Worm (Caenorhabditis elegans) whole organism, late embryonic: ENCODE measurements around the gene sre-29.

Source experiments
- K02D7.2 ChIP-seq: sonication (generic microtip); optimal IDR thresholded peaks from 2 replicates; lab custom pipeline; 2017; ENCODE audit warnings: mild to moderate bottlenecking, missing genetic modification characterization, missing compliant biosample characterization
- T23F11.4 ChIP-seq: fragments of 200-800 bp; sonication (Bioruptor generic); optimal IDR thresholded peaks from 2 replicates; lab custom pipeline; 2018; ENCODE audit warnings: mild to moderate bottlenecking, missing genetic modification characterization, missing compliant biosample characterization
- Y22D7AL.16 ChIP-seq: sonication (generic microtip); optimal IDR thresholded peaks from 2 replicates; lab custom pipeline; 2016; ENCODE audit warnings: missing genetic modification characterization, missing compliant biosample characterization
- ceh-31 ChIP-seq: sonication (generic microtip); optimal IDR thresholded peaks from 2 replicates; lab custom pipeline; 2016; ENCODE audit warnings: missing genetic modification characterization, missing compliant biosample characterization
- ceh-45 ChIP-seq: fragments of 200-800 bp; sonication (Bioruptor generic); IDR thresholded peaks from 2 replicates; pipeline ENCODE4 v1.3.6; 2022; ENCODE audit warnings: missing genetic modification reagents, missing genetic modification characterization, missing compliant biosample characterization
- elt-2 ChIP-seq: sonication (generic microtip); optimal IDR thresholded peaks from 2 replicates; lab custom pipeline; 2016; ENCODE audit warnings: missing genetic modification reagents, missing genetic modification characterization, missing compliant biosample characterization
- fkh-10 ChIP-seq: fragments of 150-350 bp; optimal IDR thresholded peaks from 2 replicates; lab custom pipeline; 2014; ENCODE audit warnings: missing biosample characterization, missing genetic modification reagents, missing genetic modification characterization
- lin-11 ChIP-seq: fragments of 200-800 bp; sonication (Bioruptor generic); optimal IDR thresholded peaks from 2 replicates; lab custom pipeline; 2018; ENCODE audit warnings: mild to moderate bottlenecking, missing genetic modification characterization, missing compliant biosample characterization
- nfya-1 ChIP-seq: sonication (generic microtip); optimal IDR thresholded peaks from 2 replicates; lab custom pipeline; 2017; ENCODE audit warnings: missing genetic modification characterization, mild to moderate bottlenecking, missing compliant biosample characterization, antibody characterized with exemption, moderate library complexity
- npax-4 ChIP-seq: sonication (generic microtip); optimal IDR thresholded peaks from 2 replicates; lab custom pipeline; 2016; ENCODE audit warnings: missing genetic modification characterization, missing compliant biosample characterization
- pqm-1 ChIP-seq: sonication (generic microtip); optimal IDR thresholded peaks from 2 replicates; lab custom pipeline; 2016; ENCODE audit warnings: missing genetic modification characterization, missing compliant biosample characterization
- sox-2 ChIP-seq: fragments of 200-800 bp; sonication (Bioruptor generic); IDR thresholded peaks from 2 replicates; pipeline ENCODE4 v1.3.6; 2022; ENCODE audit warnings: missing genetic modification reagents, missing genetic modification characterization, missing compliant biosample characterization
- unc-3 ChIP-seq, 2 experiments: fragments of 200-800 bp in 1 of 2; sonication (Bioruptor generic) in 1 of 2; sonication (generic microtip) in 1 of 2; conservative IDR thresholded peaks in 1 of 2; optimal IDR thresholded peaks in 1 of 2; 2 replicates each; pipeline versions ENCODE4 v1.3.6 to Lab custom; 2016 to 2022; ENCODE audit warnings: missing compliant biosample characterization in 2 of 2, missing genetic modification characterization in 2 of 2, missing genetic modification reagents in 1 of 2
- unc-86 ChIP-seq: sonication (generic microtip); optimal IDR thresholded peaks from 2 replicates; lab custom pipeline; 2016; ENCODE audit warnings: missing genetic modification characterization, missing compliant biosample characterization
- ztf-16 ChIP-seq: sonication (generic microtip); optimal IDR thresholded peaks from 2 replicates; lab custom pipeline; 2017; ENCODE audit warnings: missing genetic modification characterization, missing compliant biosample characterization

The sre-29 gene

ce11 chrII:12352115-12352514, 49.6 kb downstream of the sre-29 start, which contains the start of gene ras-1:
Gene ras-1, minus strand, starts transcription at chrII:12352243.
- TF ChIP-seq elt-2 (tag; lab: Kevin White, UChicago), result peak; percentile 22
- no peak for TF ChIP-seq T23F11.4 (GFP tag; lab: Kevin White, UChicago)
- no peak for TF ChIP-seq ztf-16 (tag; lab: Kevin White, UChicago)
- no peak for TF ChIP-seq npax-4 (tag; lab: Kevin White, UChicago)

ce11 chrII:12350737-12351275, 50.9 kb downstream of the sre-29 start:
- TF ChIP-seq unc-3 (GFP tag; conservative IDR thresholded peaks at IDR 0.05; lab: Robert Waterston, UW) (no peak), unc-3 (tag; optimal IDR thresholded peaks at IDR 0.05; lab: Kevin White, UChicago) (no peak), nfya-1 (tag; lab: Kevin White, UChicago) (peak; percentile 17), K02D7.2 (no peak), elt-2 (tag; lab: Kevin White, UChicago) (peak; percentile 1), fkh-10 (no peak), ceh-45 (GFP tag; lab: Robert Waterston, UW) (0 out of 2 replicates have a peak, but pooled peaks have one; percentile 12), lin-11 (tag; lab: Kevin White, UChicago) (no peak)
- TF ChIP-seq, all 69 proteins: peak for 3

- TF ChIP-seq fkh-10 (no peak), lin-11 (tag; lab: Kevin White, UChicago) (no peak), unc-86 (tag; lab: Kevin White, UChicago) (no peak), ceh-31 (no peak), pqm-1 (tag; lab: Kevin White, UChicago) (no peak), Y22D7AL.16 (tag; lab: Kevin White, UChicago) (no peak), nfya-1 (tag; lab: Kevin White, UChicago) (no peak), sox-2 (GFP tag; lab: Robert Waterston, UW) (no peak)
Measured at ce11 chrII:12349866-12350265, 51.8 kb downstream of the sre-29 start.
